Worm (Caenorhabditis elegans): ENCODE results near the gene nhr-47.

Gene nhr-47

ce11 chrV:5502701-5503100 is 2.4 kb upstream of the nhr-47 start (continued):
- no peak for TF ChIP-seq K12H6.12 (tag; optimal IDR thresholded peaks at IDR 0.05)
- TF ChIP-seq lag-1 (GFP tag; IDR thresholded peaks at IDR 0.05) = no peak
- TF ChIP-seq Y95B8A.8 (GFP tag; IDR thresholded peaks at IDR 0.05) = 0 out of 2 replicates have a peak, but pooled peaks have one; percentile 58
- TF ChIP-seq F52B5.7 (tag; optimal IDR thresholded peaks at IDR 0.05) = no peak
- 0 out of 2 replicates have a peak, but pooled peaks have one; percentile 16 for TF ChIP-seq F33H1.4 (GFP tag; IDR thresholded peaks at IDR 0.05)
- TF ChIP-seq let-526 (GFP tag; IDR thresholded peaks at IDR 0.05) = no peak
- no peak for TF ChIP-seq F57C9.4 (tag; optimal IDR thresholded peaks at IDR 0.05)
- TF ChIP-seq ceh-27 (GFP tag; optimal IDR thresholded peaks at IDR 0.05) = no peak
- TF ChIP-seq hrde-1 (tag; optimal IDR thresholded peaks at IDR 0.05; ENCODE audit: borderline replicate concordance) = no peak
- no peak for TF ChIP-seq sea-2 (GFP tag; IDR thresholded peaks at IDR 0.05)
- peak; percentile 61; the same call in 1 of the 2 replicates for TF ChIP-seq hsf-1 (GFP tag; IDR thresholded peaks at IDR 0.05)
- 0 out of 2 replicates have a peak, but pooled peaks have one; percentile 14 for TF ChIP-seq F39B2.1 (GFP tag; IDR thresholded peaks at IDR 0.05)
- no peak for TF ChIP-seq hlh-12 (tag; optimal IDR thresholded peaks at IDR 0.05)
- peak; percentile 43; the same call in 1 of the 2 replicates for TF ChIP-seq madf-6 (GFP tag; IDR thresholded peaks at IDR 0.05)
- TF ChIP-seq ceh-40 (GFP tag; IDR thresholded peaks at IDR 0.05) = no peak
- TF ChIP-seq lin-35 (GFP tag; optimal IDR thresholded peaks at IDR 0.05) = no peak
- no peak for TF ChIP-seq nhr-120 (GFP tag; IDR thresholded peaks at IDR 0.05)
- no peak for TF ChIP-seq cebp-1 (GFP tag; IDR thresholded peaks at IDR 0.05)
- TF ChIP-seq cebp-1 (tag; optimal IDR thresholded peaks at IDR 0.05) = no peak
- no peak for TF ChIP-seq F57A8.1 (GFP tag; optimal IDR thresholded peaks at IDR 0.05)
- TF ChIP-seq attf-6 (GFP tag; IDR thresholded peaks at IDR 0.05) = peak; percentile 40; the same call in 1 of the 2 replicates
- no peak for TF ChIP-seq ztf-28 (GFP tag; IDR thresholded peaks at IDR 0.05)
- 0 out of 2 replicates have a peak, but pooled peaks have one; percentile 70 for TF ChIP-seq cebp-2 (GFP tag; IDR thresholded peaks at IDR 0.05)
- no peak for TF ChIP-seq ztf-6 (GFP tag; IDR thresholded peaks at IDR 0.05)
- TF ChIP-seq egl-18 (GFP tag; IDR thresholded peaks at IDR 0.05) = no peak
- no peak for TF ChIP-seq lsy-27 (tag; optimal IDR thresholded peaks at IDR 0.05; ENCODE audit: borderline replicate concordance, insufficient read depth)
- no peak for TF ChIP-seq hmg-20 (GFP tag; IDR thresholded peaks at IDR 0.05)
- no peak for TF ChIP-seq akir-1 (GFP tag; optimal IDR thresholded peaks at IDR 0.05)
- TF ChIP-seq nfyb-1 (GFP tag; IDR thresholded peaks at IDR 0.05) = no peak
- TF ChIP-seq ccch-3 (GFP tag; optimal IDR thresholded peaks at IDR 0.05) = no peak
- TF ChIP-seq egl-44 (GFP tag; IDR thresholded peaks at IDR 0.05) = no peak
- TF ChIP-seq rcor-1 (GFP tag; IDR thresholded peaks at IDR 0.05) = no peak
- no peak for TF ChIP-seq Y53F4B.3 (GFP tag; IDR thresholded peaks at IDR 0.05)
- TF ChIP-seq dpl-1 (GFP tag; optimal IDR thresholded peaks at IDR 0.05) = no peak
- TF ChIP-seq ceh-79 (tag; optimal IDR thresholded peaks at IDR 0.05) = peak; percentile 29
- no peak for TF ChIP-seq him-1 (tag; optimal IDR thresholded peaks at IDR 0.05)
- TF ChIP-seq unc-62 (GFP tag; optimal IDR thresholded peaks at IDR 0.05) = no peak
- TF ChIP-seq Y79H2A.3 (GFP tag; conservative IDR thresholded peaks at IDR 0.05) = 0 out of 2 replicates have a peak, but pooled peaks have one; percentile 10
- no peak for TF ChIP-seq B0261.1 (tag; optimal IDR thresholded peaks at IDR 0.05)
- TF ChIP-seq dox-1 (GFP tag; IDR thresholded peaks at IDR 0.05) = no peak
- TF ChIP-seq somi-1 (GFP tag; optimal IDR thresholded peaks at IDR 0.05) = no peak
- TF ChIP-seq lin-54 (GFP tag; optimal IDR thresholded peaks at IDR 0.05) = peak; percentile 35
- no peak for TF ChIP-seq mes-4 (tag; optimal IDR thresholded peaks at IDR 0.05)
- TF ChIP-seq nfya-2 (GFP tag; IDR thresholded peaks at IDR 0.05) = no peak
- TF ChIP-seq attf-3 (GFP tag; conservative IDR thresholded peaks at IDR 0.05) = no peak
- TF ChIP-seq rpc-1 (optimal IDR thresholded peaks at IDR 0.05) = no peak
- TF ChIP-seq rpc-1 (tag; optimal IDR thresholded peaks at IDR 0.05) = no peak
- no peak for TF ChIP-seq rec-8 (tag; optimal IDR thresholded peaks at IDR 0.05)
- TF ChIP-seq ets-4 (GFP tag; optimal IDR thresholded peaks at IDR 0.05) = no peak
- no peak for TF ChIP-seq aptf-2 (GFP tag; conservative IDR thresholded peaks at IDR 0.05)
